Fruit fly (Drosophila melanogaster): Measurements from ENCODE around the gene SecS.

SecS gene

DNA sequence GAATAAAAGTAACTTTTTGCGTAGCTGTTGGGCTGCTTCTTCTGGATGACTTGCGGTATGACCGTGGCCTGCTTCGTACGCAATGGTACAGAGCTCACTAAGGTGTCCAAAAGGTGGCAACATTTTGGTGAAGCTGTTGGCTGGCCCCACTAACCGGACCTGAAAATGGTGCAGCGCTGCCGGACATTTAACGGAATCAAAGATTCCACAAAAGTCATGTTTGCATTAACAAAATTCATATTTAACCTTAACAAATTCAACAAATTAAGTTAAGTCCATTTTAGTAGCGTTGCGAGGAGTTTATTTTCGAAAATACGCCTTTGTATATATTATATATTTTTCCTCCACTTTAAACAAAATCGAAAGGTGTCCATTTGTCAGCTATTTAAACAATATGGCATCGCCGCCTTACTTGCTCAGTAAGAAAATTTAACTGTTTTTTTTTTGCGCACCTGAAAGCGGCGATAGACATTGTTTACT, at the start of gene SecS, which contains the start of gene kra:
SecS (plus strand) TSS at position 390 of the 480 bp plus-strand sequence.
kra (minus strand) TSS at position 93 of the 480 bp plus-strand sequence.
- no peak for TF ChIP-seq Myc (optimal IDR thresholded peaks at IDR 0.05)
- no peak for TF ChIP-seq insv (optimal IDR thresholded peaks at IDR 0.05)
- no peak for TF ChIP-seq ttk (optimal IDR thresholded peaks at IDR 0.05)
- TF ChIP-seq h (optimal IDR thresholded peaks at IDR 0.05): no peak
- no peak for TF ChIP-seq psq (optimal IDR thresholded peaks at IDR 0.05)
- no peak for TF ChIP-seq Sin3A (optimal IDR thresholded peaks at IDR 0.05)

DNA sequence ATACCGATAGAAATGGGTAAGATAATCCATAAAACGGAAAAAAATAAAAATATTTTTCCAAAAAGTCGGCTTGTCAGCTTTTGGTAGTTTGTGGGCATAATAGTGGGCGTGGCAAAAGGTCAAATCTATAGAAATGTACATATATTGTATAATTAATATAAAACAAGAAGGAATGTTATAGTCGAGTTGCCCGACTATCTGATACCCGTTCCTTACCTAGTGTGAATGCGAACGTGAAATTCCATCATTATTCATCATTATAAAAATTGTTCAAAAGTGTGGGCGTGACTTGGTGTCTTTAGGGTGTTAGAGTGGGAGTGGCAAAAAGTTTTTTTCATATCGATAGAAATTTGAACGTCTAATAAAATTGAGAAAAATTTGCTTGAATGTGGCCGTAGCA, 49.6 kb upstream of the SecS start:
- no peak for TF ChIP-seq Sin3A (optimal IDR thresholded peaks at IDR 0.05)
- TF ChIP-seq ttk (optimal IDR thresholded peaks at IDR 0.05): no peak
- no peak for TF ChIP-seq insv (optimal IDR thresholded peaks at IDR 0.05)
- no peak for TF ChIP-seq psq (optimal IDR thresholded peaks at IDR 0.05)
- no peak for TF ChIP-seq Myc (optimal IDR thresholded peaks at IDR 0.05)
- no peak for TF ChIP-seq h (optimal IDR thresholded peaks at IDR 0.05)

DNA sequence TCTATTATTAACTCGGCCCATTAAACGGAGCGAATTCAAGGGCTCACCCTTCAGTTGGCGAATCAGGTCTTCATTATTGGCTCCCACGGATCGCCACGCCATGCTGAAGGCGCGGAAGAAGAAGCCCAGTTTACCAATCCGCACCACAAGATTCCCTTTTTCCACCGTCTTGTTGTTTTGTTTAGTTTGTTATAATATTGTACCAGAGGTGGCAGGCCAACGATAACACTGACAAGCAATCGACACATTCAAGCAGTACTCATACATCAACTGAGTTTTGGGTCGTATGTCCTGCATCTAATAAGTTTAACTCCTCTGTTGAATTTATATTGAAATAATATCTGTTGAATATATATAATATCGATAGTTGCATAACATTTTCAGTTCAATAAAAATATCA, 47.2 kb upstream of the SecS start, which contains the start of gene Pcmt:
Pcmt (minus strand) TSS at position 235 of the 400 bp plus-strand sequence.
- TF ChIP-seq insv (optimal IDR thresholded peaks at IDR 0.05) (no peak), Myc (optimal IDR thresholded peaks at IDR 0.05) (no peak), ttk (optimal IDR thresholded peaks at IDR 0.05) (no peak)

DNA sequence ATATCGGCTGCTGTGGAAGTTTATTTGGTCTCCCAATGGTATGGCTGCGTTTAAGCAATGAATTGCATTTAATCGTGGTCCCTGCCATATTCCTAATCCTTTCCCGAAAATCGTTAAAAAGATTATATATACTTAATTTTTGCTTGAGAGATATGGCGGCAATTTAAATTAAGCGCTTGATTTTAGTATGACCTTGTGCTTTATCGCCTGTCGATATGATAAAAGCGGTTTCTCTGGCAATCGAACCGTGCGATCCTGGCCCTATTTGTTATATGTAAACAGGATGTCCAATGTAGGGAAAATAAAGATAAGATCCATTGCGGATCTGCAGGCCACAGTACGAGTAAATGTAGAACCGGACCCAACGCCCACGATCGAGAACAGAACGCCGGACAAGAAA, 46.4 kb upstream of the SecS start, which contains the start of gene Snm1:
Snm1 (plus strand) TSS at position 233 of the 400 bp plus-strand sequence.
- TF ChIP-seq h (optimal IDR thresholded peaks at IDR 0.05): no peak

DNA sequence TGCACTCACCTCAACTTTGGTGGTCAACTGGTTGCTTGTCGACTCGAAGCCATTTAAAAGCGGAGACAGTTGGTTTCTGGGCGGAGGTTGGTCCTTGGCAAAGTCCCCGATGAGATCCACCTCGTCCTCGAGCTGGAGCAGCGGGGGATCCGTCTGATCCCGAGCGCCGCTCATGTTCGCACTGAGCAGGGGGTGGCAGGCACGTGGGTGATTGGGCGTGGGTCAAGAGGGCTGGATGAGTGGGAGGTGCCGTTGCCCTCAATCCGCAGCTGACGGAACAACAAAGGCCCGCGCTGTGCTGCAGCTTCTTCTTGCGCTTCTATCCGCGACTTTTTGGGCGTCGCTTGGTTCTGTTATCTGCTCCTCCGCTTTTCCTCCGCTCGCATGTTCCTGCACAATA, 38.3 kb upstream of the SecS start:
- TF ChIP-seq h (optimal IDR thresholded peaks at IDR 0.05): no peak
- TF ChIP-seq Myc (optimal IDR thresholded peaks at IDR 0.05): no peak
- TF ChIP-seq Sin3A (optimal IDR thresholded peaks at IDR 0.05): no peak
- TF ChIP-seq ttk (optimal IDR thresholded peaks at IDR 0.05): no peak
- no peak for TF ChIP-seq insv (optimal IDR thresholded peaks at IDR 0.05)
- no peak for TF ChIP-seq psq (optimal IDR thresholded peaks at IDR 0.05)

DNA sequence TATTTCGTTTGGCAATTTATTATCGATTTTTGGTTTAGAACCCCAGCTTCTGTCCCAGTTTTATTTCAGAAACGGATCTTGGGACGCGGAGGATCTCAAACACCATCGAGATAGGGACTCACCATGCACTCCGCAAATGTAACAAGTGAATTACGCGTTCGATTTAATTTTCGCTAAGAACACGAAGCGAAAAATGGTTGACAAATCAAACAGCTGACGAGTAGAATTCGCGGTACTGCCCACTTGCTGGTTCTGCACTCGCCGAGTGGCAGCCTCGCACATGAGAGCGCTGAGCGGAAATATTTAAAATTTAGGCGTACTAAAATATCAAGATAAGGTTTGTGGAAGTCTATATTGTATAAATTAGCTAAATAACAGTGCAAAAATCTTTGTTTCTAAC, 37.8 kb upstream of the SecS start, which contains the start of gene Pi4KIIalpha:
Pi4KIIalpha (minus strand) TSS at position 233 of the 400 bp plus-strand sequence.
- TF ChIP-seq psq (optimal IDR thresholded peaks at IDR 0.05) (no peak), ttk (optimal IDR thresholded peaks at IDR 0.05) (no peak), Sin3A (optimal IDR thresholded peaks at IDR 0.05) (no peak), insv (optimal IDR thresholded peaks at IDR 0.05) (no peak), Myc (optimal IDR thresholded peaks at IDR 0.05) (no peak), h (optimal IDR thresholded peaks at IDR 0.05) (no peak)

DNA sequence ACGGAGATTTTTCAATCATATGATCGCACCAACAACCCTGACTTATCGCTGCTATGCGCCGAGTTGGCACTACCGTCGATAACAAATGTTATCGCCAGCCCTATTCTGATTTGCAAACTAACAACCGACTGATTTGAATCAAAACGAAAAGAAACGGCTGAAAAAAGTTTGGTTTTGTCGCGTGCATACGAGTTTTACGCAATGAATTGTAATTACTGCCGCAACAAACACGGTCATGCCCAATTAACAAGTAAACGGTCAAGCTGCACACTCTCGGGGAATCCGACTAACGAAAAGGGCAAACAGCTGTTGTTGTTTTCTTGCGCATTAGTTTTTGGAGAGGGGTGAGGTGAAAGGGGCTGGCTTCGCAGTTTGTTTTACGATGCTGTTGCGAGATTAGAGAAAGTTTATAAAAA, 36.5 kb upstream of the SecS start, which contains the start of the genes CG14671 and CG12746:
CG14671 (minus strand) TSS at position 41 of the 416 bp plus-strand sequence.
CG12746 (plus strand) TSS at position 91 of the 416 bp plus-strand sequence.
- no peak for TF ChIP-seq Myc (optimal IDR thresholded peaks at IDR 0.05)

DNA sequence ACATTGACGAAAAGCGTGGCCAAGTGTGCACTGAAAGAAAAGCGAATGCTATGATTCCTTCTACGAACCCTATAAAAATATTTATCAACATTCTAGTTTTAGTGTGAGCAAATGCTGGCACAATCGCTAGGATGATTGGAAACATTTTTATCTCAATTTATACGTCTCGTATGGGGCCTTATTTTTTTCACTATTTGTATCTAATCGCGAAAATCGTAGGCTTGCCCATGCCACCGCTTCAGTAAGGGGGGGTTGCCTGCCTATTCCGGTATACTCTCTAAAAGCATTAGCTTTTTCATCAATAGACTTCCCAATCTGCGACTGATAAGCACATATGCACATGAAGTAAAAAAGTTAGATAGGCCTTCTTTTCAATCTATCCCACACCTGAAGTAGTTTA, 35.6 kb upstream of the SecS start:
- TF ChIP-seq Myc (optimal IDR thresholded peaks at IDR 0.05): no peak
- TF ChIP-seq h (optimal IDR thresholded peaks at IDR 0.05): no peak
- TF ChIP-seq psq (optimal IDR thresholded peaks at IDR 0.05): no peak
- no peak for TF ChIP-seq ttk (optimal IDR thresholded peaks at IDR 0.05)
- TF ChIP-seq Sin3A (optimal IDR thresholded peaks at IDR 0.05): no peak
- no peak for TF ChIP-seq insv (optimal IDR thresholded peaks at IDR 0.05)

DNA sequence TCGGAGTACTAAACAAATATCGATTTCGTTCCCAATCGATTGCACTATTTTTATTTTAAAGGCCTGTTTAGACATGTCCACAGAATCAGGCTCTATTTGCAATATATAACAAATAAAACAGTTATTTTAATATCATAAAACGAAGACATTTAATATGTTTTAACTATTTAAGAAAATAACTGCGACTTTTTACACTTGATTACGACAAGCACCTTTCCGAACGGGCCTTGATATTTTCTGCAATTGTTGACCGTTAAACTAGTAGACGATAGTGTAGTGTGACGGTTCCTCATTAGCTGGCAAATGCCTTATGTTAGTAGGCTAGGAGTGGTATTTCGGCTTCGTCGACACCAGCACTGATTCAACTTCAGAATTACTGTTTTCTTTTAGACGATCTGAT, 32.6 kb upstream of the SecS start, which contains the start of the genes CG2931 and Rheb:
CG2931 (minus strand) TSS at position 26 of the 400 bp plus-strand sequence.
Rheb (plus strand) TSS at position 332 of the 400 bp plus-strand sequence.
- no peak for TF ChIP-seq h (optimal IDR thresholded peaks at IDR 0.05)
- no peak for TF ChIP-seq Myc (optimal IDR thresholded peaks at IDR 0.05)

DNA sequence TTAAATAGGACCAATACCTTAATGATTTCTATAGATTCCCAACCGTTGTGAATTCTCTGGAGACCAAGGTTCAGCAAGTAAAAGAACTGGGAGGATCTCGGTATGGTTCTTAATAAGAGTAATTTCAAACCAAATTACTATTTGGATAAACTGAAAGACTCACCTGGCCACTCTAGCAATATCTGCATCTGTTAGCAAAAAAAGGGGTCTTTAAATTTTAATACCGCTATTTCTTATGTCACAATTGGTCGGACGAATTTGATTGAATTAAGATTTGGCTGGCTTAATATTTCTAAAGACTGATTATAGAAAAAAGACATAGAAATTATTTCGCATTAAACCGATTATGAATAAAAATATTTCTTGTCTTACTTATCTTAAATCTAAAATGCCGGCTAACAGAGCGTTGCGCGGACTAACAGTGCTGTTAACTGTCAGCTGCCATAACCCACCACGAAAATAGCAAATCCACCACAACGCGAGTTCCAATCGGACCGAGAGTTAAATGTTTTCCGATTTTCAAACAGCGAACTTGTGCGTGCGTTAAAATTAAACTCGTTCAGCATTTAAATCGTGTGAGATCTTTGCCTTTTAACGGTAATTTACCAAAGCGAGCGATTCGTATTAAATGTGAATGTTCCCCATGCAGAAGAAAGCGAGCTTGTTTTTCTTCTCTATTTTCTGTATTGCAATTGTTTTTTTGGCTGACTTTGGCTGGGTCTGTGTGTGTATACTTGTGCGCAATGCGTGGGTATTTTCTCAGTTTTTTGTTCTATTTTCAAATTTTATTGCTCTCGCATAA, 30.4 kb upstream of the SecS start, which contains the start of gene CRMP:
CRMP (plus strand) TSS at position 474 of the 802 bp plus-strand sequence.
- no peak for TF ChIP-seq Myc (optimal IDR thresholded peaks at IDR 0.05)
- TF ChIP-seq ttk (optimal IDR thresholded peaks at IDR 0.05): no peak
- no peak for TF ChIP-seq psq (optimal IDR thresholded peaks at IDR 0.05)
- no peak for TF ChIP-seq Sin3A (optimal IDR thresholded peaks at IDR 0.05)
- no peak for TF ChIP-seq insv (optimal IDR thresholded peaks at IDR 0.05)
- TF ChIP-seq h (optimal IDR thresholded peaks at IDR 0.05): no peak

DNA sequence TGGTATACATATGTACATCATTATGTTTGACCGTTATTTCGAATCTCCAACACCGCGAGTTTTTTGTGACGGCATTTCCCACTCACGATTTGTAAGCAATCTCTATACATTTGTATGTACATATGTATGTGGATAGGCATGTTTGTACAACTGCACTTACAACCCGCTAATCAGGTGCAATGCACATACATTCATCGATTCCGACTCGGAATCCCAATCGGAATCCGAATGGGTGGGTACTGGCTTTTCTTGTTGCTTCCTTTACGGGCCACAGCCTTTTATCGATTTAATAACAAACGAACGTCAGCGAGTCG, 29.8 kb upstream of the SecS start:
- TF ChIP-seq insv (optimal IDR thresholded peaks at IDR 0.05) (no peak), psq (optimal IDR thresholded peaks at IDR 0.05) (no peak), Myc (optimal IDR thresholded peaks at IDR 0.05) (no peak), Sin3A (optimal IDR thresholded peaks at IDR 0.05) (no peak), h (optimal IDR thresholded peaks at IDR 0.05) (no peak), ttk (optimal IDR thresholded peaks at IDR 0.05) (no peak)

DNA sequence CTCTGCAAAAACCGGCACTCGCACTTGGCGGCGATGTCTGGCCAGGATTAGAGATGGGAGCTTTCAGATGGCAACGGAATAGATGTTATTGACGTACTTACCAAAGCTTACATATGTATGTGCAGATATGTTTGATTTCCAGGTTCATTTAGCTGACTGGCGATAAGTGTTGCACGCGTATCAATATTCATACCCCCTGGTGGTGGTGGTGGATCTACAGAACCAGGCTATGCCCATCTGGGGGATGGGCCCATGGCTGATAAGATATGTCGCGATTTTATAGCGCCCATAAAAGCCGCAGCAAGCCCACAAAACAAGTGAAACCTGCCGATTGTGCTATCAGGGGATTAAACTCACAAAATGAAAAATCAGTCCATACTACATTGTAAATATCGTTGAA, 29.5 kb upstream of the SecS start:
- TF ChIP-seq Myc (optimal IDR thresholded peaks at IDR 0.05): no peak
- TF ChIP-seq psq (optimal IDR thresholded peaks at IDR 0.05): no peak
- TF ChIP-seq insv (optimal IDR thresholded peaks at IDR 0.05): no peak
- TF ChIP-seq Sin3A (optimal IDR thresholded peaks at IDR 0.05): no peak
- TF ChIP-seq h (optimal IDR thresholded peaks at IDR 0.05): no peak
